Worm (Caenorhabditis elegans) whole organism, late embryonic: ENCODE measurements around the gene T27E4.5.

Experiments used
- K02D7.2 ChIP-seq: sonication (generic microtip); optimal IDR thresholded peaks from 2 replicates; lab custom pipeline; 2017; ENCODE audit warnings: mild to moderate bottlenecking, missing genetic modification characterization, missing compliant biosample characterization
- ahr-1 ChIP-seq: sonication (generic microtip); optimal IDR thresholded peaks from 2 replicates; lab custom pipeline; 2016; ENCODE audit warnings: missing genetic modification characterization, missing compliant biosample characterization
- ceh-18 ChIP-seq: sonication (generic microtip); optimal IDR thresholded peaks from 2 replicates; lab custom pipeline; 2016; ENCODE audit warnings: missing genetic modification characterization, missing compliant biosample characterization
- ceh-19 ChIP-seq: fragments of 200-800 bp; sonication (Bioruptor generic); optimal IDR thresholded peaks from 2 replicates; lab custom pipeline; 2018; ENCODE audit warnings: mild to moderate bottlenecking, missing genetic modification characterization, missing compliant biosample characterization
- ceh-2 ChIP-seq: sonication (generic microtip); optimal IDR thresholded peaks from 2 replicates; lab custom pipeline; 2016; ENCODE audit warnings: missing genotype, missing genetic modification characterization, missing compliant biosample characterization
- ceh-24 ChIP-seq: sonication (generic microtip); optimal IDR thresholded peaks from 2 replicates; lab custom pipeline; 2016; ENCODE audit warnings: mild to moderate bottlenecking, missing genetic modification characterization, missing compliant biosample characterization
- ceh-30 ChIP-seq: fragments of 150-350 bp; optimal IDR thresholded peaks from 2 replicates; lab custom pipeline; 2014; ENCODE audit warnings: missing biosample characterization, missing genetic modification characterization
- ceh-45 ChIP-seq: fragments of 200-800 bp; sonication (Bioruptor generic); IDR thresholded peaks from 2 replicates; pipeline ENCODE4 v1.3.6; 2022; ENCODE audit warnings: missing genetic modification reagents, missing genetic modification characterization, missing compliant biosample characterization
- dve-1 ChIP-seq: sonication (generic microtip); optimal IDR thresholded peaks from 2 replicates; lab custom pipeline; 2017; ENCODE audit warnings: antibody characterized with exemption, mild to moderate bottlenecking, missing genetic modification characterization, missing compliant biosample characterization
- elt-2 ChIP-seq: sonication (generic microtip); optimal IDR thresholded peaks from 2 replicates; lab custom pipeline; 2016; ENCODE audit warnings: missing genetic modification reagents, missing genetic modification characterization, missing compliant biosample characterization
- elt-4 ChIP-seq: sonication (generic microtip); optimal IDR thresholded peaks from 2 replicates; lab custom pipeline; 2016; ENCODE audit warnings: missing genetic modification characterization, missing compliant biosample characterization
- ets-4 ChIP-seq: sonication (generic microtip); optimal IDR thresholded peaks from 2 replicates; lab custom pipeline; 2016; ENCODE audit warnings: missing genetic modification characterization, missing compliant biosample characterization
- fkh-10 ChIP-seq: fragments of 150-350 bp; optimal IDR thresholded peaks from 2 replicates; lab custom pipeline; 2014; ENCODE audit warnings: missing biosample characterization, missing genetic modification reagents, missing genetic modification characterization
- gmeb-2 ChIP-seq: sonication (generic microtip); optimal IDR thresholded peaks from 2 replicates; lab custom pipeline; 2016; ENCODE audit warnings: missing genetic modification characterization, inconsistent platforms, missing compliant biosample characterization
- hlh-13 ChIP-seq: fragments of 200-800 bp; sonication (Bioruptor generic); optimal IDR thresholded peaks from 2 replicates; lab custom pipeline; 2018; ENCODE audit warnings: mild to moderate bottlenecking, missing genetic modification characterization, missing compliant biosample characterization
- hlh-15 ChIP-seq: sonication (generic microtip); optimal IDR thresholded peaks from 2 replicates; lab custom pipeline; 2016; ENCODE audit warnings: missing genetic modification characterization, missing compliant biosample characterization
- hlh-30 ChIP-seq: sonication (generic microtip); optimal IDR thresholded peaks from 2 replicates; lab custom pipeline; 2017; ENCODE audit warnings: antibody characterized with exemption, missing genetic modification characterization, missing compliant biosample characterization; ENCODE audit not compliant: insufficient read depth
- lin-11 ChIP-seq: fragments of 200-800 bp; sonication (Bioruptor generic); optimal IDR thresholded peaks from 2 replicates; lab custom pipeline; 2018; ENCODE audit warnings: mild to moderate bottlenecking, missing genetic modification characterization, missing compliant biosample characterization
- nhr-11 ChIP-seq: fragments of 150-350 bp; optimal IDR thresholded peaks from 2 replicates; lab custom pipeline; 2014; ENCODE audit warnings: missing biosample characterization, missing genetic modification characterization
- nhr-232 ChIP-seq: sonication (generic microtip); optimal IDR thresholded peaks from 2 replicates; lab custom pipeline; 2016; ENCODE audit warnings: missing genetic modification characterization, missing compliant biosample characterization
- odd-2 ChIP-seq: sonication (generic microtip); optimal IDR thresholded peaks from 2 replicates; lab custom pipeline; 2017; ENCODE audit warnings: antibody characterized with exemption, mild to moderate bottlenecking, missing genetic modification characterization, missing compliant biosample characterization
- pag-3 ChIP-seq: sonication (generic microtip); optimal IDR thresholded peaks from 2 replicates; lab custom pipeline; 2016; ENCODE audit warnings: missing compliant biosample characterization, missing genetic modification characterization, borderline replicate concordance
- pat-9 ChIP-seq: fragments of 200-800 bp; sonication (Bioruptor generic); optimal IDR thresholded peaks from 2 replicates; lab custom pipeline; 2018; ENCODE audit warnings: mild to moderate bottlenecking, missing genetic modification characterization, moderate library complexity, missing compliant biosample characterization
- pha-2 ChIP-seq: sonication (generic microtip); optimal IDR thresholded peaks from 2 replicates; lab custom pipeline; 2017; ENCODE audit warnings: mild to moderate bottlenecking, missing genetic modification characterization, missing compliant biosample characterization
- pha-4 ChIP-seq: fragments of 150-350 bp; optimal IDR thresholded peaks from 2 replicates; lab custom pipeline; 2018; ENCODE audit warnings: missing biosample characterization, missing genetic modification reagents, missing genetic modification characterization
- sdc-2 ChIP-seq: sonication (generic microtip); optimal IDR thresholded peaks from 2 replicates; lab custom pipeline; 2016; ENCODE audit warnings: missing genotype, missing genetic modification characterization, missing compliant biosample characterization
- sox-2 ChIP-seq: fragments of 200-800 bp; sonication (Bioruptor generic); IDR thresholded peaks from 2 replicates; pipeline ENCODE4 v1.3.6; 2022; ENCODE audit warnings: missing genetic modification reagents, missing genetic modification characterization, missing compliant biosample characterization
- sox-4 ChIP-seq: sonication (generic microtip); optimal IDR thresholded peaks from 2 replicates; lab custom pipeline; 2017; ENCODE audit warnings: mild to moderate bottlenecking, missing genetic modification characterization, inconsistent platforms, missing compliant biosample characterization
- syd-9 ChIP-seq: sonication (generic microtip); optimal IDR thresholded peaks from 2 replicates; lab custom pipeline; 2016; ENCODE audit warnings: mild to moderate bottlenecking, missing genetic modification characterization, moderate library complexity, missing compliant biosample characterization
- tbx-7 ChIP-seq: sonication (generic microtip); optimal IDR thresholded peaks from 2 replicates; lab custom pipeline; 2016; ENCODE audit warnings: missing genotype, missing genetic modification characterization, missing compliant biosample characterization
- ttx-3 ChIP-seq: sonication (generic microtip); optimal IDR thresholded peaks from 2 replicates; lab custom pipeline; 2016; ENCODE audit warnings: missing genetic modification reagents, missing genetic modification characterization, missing compliant biosample characterization
- unc-42 ChIP-seq: sonication (generic microtip); optimal IDR thresholded peaks from 2 replicates; lab custom pipeline; 2016; ENCODE audit warnings: missing genotype, missing genetic modification characterization, missing compliant biosample characterization
- unc-86 ChIP-seq: sonication (generic microtip); optimal IDR thresholded peaks from 2 replicates; lab custom pipeline; 2016; ENCODE audit warnings: missing genetic modification characterization, missing compliant biosample characterization
- ztf-16 ChIP-seq: sonication (generic microtip); optimal IDR thresholded peaks from 2 replicates; lab custom pipeline; 2017; ENCODE audit warnings: missing genetic modification characterization, missing compliant biosample characterization

Gene T27E4.5

ce11 chrV:9088758-9089157, 19.2 kb upstream of the T27E4.5 start (continued):
- TF ChIP-seq unc-86 = no peak
- peak; percentile 13 for TF ChIP-seq gmeb-2 (tag; lab: Kevin White, UChicago)
- no peak for TF ChIP-seq elt-4 (tag; lab: Kevin White, UChicago)
- peak; percentile 97 for TF ChIP-seq ceh-30
- TF ChIP-seq, all 69 proteins: peak for 6

DNA sequence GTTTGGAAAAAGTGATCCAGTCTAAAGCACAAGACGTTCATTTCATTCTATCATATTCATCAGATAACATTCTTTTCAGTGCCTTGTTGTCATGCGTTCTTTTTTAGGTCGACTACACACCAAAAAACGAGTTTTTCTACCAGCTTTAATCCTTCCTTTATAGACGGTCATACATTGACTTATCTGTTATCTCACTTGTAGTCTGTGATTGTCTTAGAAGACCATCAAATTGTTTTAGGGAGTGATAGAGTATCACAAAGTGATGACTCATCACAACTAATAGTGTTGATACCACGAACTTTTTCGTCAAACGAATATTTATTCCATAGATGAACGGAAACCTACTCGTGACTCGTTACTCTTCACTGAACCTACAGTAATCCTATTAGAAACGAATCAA, 16.3 kb upstream of the T27E4.5 start:
- TF ChIP-seq ceh-45 (GFP tag; lab: Robert Waterston, UW) (no peak), pag-3 (no peak), hlh-30 (no peak), fkh-10 (GFP tag; lab: Kevin White, UChicago) (no peak), hlh-15 (tag; lab: Kevin White, UChicago) (no peak), odd-2 (no peak)
- TF ChIP-seq, all 69 proteins: peak for 0

DNA sequence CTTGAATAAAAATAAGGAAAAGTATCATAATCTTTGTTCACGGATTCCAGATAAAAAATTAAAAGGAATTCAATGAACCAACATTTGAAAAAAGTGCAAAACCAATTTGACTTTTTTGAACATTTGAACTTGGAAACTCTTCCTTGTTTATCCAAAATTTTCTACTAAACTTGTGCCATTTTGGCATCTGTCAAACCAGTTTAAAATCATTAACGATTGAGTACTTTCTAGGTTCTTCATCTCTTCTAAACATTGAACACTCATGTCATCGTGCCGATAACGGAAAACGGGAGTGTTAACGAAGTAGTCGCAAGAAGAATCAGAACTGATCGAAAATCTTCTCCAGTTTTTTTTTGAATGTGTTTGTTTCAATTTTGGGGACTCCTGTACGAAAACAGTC, 14.7 kb upstream of the T27E4.5 start:
- TF ChIP-seq dve-1 (tag; lab: Kevin White, UChicago) (no peak), odd-2 (no peak), lin-11 (tag; lab: Kevin White, UChicago) (no peak), ets-4 (no peak), pat-9 (tag; lab: Kevin White, UChicago) (no peak)

- TF ChIP-seq tbx-7 (no peak), nhr-232 (tag; lab: Kevin White, UChicago) (no peak), ztf-16 (tag; lab: Kevin White, UChicago) (no peak), ets-4 (no peak), sox-4 (tag; lab: Kevin White, UChicago) (no peak), ceh-24 (tag; lab: Kevin White, UChicago) (no peak), ceh-18 (tag; lab: Kevin White, UChicago) (no peak), sox-2 (GFP tag; lab: Robert Waterston, UW) (no peak)
These were observed 12.8 kb upstream of the T27E4.5 start for ce11 chrV:9082350-9082749.

DNA sequence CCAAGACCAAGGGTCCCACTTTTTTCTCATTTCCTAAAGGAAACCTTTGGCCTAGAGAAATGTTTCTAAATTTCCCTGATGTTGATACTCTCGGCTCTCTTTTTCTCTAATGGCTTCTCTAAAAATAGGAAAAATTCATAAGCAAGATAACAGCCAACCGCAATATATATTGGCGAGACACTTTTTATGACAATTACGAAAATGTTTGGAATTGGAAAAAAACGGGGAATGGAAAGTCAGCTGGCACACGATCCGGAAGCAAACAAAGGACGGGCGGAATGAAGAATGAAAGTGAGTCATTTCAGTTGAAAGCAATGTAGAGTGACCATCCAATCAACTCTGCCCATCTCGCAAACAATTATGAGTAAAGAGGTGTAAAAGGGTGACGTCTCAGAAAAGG, 11.8 kb upstream of the T27E4.5 start:
- TF ChIP-seq dve-1 (tag; lab: Kevin White, UChicago) (no peak), unc-86 (no peak), syd-9 (tag; lab: Kevin White, UChicago) (no peak), ahr-1 (tag; lab: Kevin White, UChicago) (no peak), sdc-2 (tag; lab: Kevin White, UChicago) (no peak), elt-2 (tag; lab: Kevin White, UChicago) (no peak), tbx-7 (no peak), hlh-30 (no peak), pha-4 (no peak), ceh-2 (tag; lab: Kevin White, UChicago) (no peak), nhr-11 (tag; lab: Kevin White, UChicago) (no peak), K02D7.2 (tag; lab: Kevin White, UChicago) (no peak), hlh-13 (no peak), ttx-3 (tag; lab: Kevin White, UChicago) (no peak), unc-42 (tag; lab: Kevin White, UChicago) (no peak), ceh-19 (GFP tag; lab: Kevin White, UChicago) (no peak), pha-2 (tag; lab: Kevin White, UChicago) (no peak)

DNA sequence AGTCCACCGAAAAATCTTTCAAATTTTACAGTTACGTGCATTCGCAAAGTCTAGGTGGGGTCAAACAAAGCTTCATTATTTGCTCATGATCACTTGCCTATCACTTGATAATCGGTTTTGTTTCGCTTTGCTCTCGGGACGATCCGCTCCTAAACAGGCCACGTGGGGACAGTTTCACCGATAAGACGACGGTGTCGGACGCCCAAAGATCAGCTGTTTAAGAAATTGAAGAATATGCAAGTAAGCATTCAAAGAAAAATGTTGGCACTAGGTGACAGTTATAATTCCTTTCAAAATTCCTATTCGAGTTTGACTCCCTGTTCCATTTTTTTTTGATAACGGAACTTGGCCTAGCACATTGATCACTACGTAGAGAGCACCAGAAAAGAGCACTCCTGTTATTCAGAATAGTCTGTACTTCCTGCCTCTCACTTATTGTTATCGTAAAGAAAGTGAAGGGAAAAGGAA, 10.4 kb upstream of the T27E4.5 start:
- TF ChIP-seq elt-2 (tag; lab: Kevin White, UChicago) = peak; percentile 44
- no peak for TF ChIP-seq lin-11 (tag; lab: Kevin White, UChicago)
